Worm (Caenorhabditis elegans): ENCODE data around the gene mltn-10.
A peak's percentile ranks its signal among the peaks of the same experiment; 100 is the strongest.

mltn-10 gene

ce11 chrII:14616927-14617326 is 5.9 kb upstream of the mltn-10 start:
- TF ChIP-seq dao-5 (tag; optimal IDR thresholded peaks at IDR 0.05) (peak; percentile 74), him-1 (tag; optimal IDR thresholded peaks at IDR 0.05) (no peak)

DNA sequence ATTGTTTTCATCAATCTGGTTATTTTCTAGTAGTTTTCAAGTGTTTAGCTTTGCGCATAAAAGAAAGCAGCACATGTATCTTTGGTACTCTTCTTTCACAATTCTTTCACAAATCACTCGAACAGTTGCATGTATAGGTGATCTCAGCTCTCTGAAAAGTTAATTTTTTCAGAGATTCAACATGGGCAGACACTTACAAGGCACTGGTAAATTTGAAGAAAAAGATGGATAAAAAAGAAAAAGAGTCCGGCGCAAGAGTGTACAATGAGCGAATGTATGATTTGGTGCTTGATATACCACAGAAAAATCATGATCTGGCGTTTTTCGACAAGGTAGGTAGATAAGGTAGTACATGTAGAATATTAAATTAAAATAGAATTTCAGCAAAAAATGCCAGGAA is 4.7 kb upstream of the mltn-10 start:
- no peak for TF ChIP-seq him-1 (tag; optimal IDR thresholded peaks at IDR 0.05)

DNA sequence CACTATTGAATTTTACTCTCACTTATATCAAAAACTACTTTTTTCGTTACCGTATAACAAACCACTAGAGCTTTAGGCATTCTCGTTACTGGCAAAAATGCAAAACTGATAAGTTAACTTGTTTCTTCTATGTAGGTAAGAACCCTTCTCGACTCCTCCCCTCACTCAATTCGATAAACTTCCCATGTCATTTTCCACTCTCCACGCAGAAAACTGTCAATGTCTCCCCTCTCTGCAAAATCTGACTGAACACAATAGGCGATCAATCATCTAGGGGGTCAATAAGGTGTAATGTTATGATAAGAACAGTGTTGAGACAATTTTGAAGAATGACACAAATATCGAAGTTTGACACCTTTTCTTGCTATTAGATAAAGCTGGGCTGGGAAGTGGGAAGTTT is 4.1 kb upstream of the mltn-10 start:
- TF ChIP-seq W03F9.2 (tag; optimal IDR thresholded peaks at IDR 0.05) (no peak), dao-5 (tag; optimal IDR thresholded peaks at IDR 0.05) (no peak), him-1 (tag; optimal IDR thresholded peaks at IDR 0.05) (no peak)

ce11 chrII:14619806-14620205 is 3.1 kb upstream of the mltn-10 start:
- no peak for TF ChIP-seq him-1 (tag; optimal IDR thresholded peaks at IDR 0.05)
- TF ChIP-seq W03F9.2 (tag; optimal IDR thresholded peaks at IDR 0.05), result no peak
- TF ChIP-seq dao-5 (tag; optimal IDR thresholded peaks at IDR 0.05), result no peak

ce11 chrII:14620730-14621129 is 2.1 kb upstream of the mltn-10 start:
- no peak for TF ChIP-seq him-1 (tag; optimal IDR thresholded peaks at IDR 0.05)
- TF ChIP-seq dao-5 (tag; optimal IDR thresholded peaks at IDR 0.05), result no peak
- TF ChIP-seq W03F9.2 (tag; optimal IDR thresholded peaks at IDR 0.05), result no peak

ce11 chrII:14626883-14627282 is 4.0 kb downstream of the mltn-10 start:
- no peak for TF ChIP-seq W03F9.2 (tag; optimal IDR thresholded peaks at IDR 0.05)
- TF ChIP-seq him-1 (tag; optimal IDR thresholded peaks at IDR 0.05), result no peak
- TF ChIP-seq dao-5 (tag; optimal IDR thresholded peaks at IDR 0.05), result no peak

DNA sequence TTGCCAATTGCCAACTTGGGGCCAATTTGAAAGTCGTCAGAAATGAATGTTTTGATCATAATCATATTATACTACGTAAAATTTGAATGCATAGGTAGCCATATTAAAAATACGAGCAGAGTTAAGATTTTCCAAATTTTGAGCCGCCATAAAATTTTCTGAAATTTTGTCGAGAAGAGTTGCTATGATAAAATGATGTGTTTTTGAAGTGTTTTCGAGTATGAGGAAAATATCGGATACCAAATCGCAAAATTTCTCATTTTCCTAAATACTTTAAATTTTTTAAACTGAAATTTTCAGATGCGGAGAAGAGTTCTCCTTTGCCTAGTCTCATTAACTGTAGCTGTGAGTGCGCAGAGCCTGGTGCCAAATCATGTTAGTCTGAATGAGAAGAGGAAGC is 4.5 kb downstream of the mltn-10 start, which contains the start of gene tag-297:
Gene tag-297 (plus strand): TSS at position 301 of the 400 bp plus-strand sequence.
- TF ChIP-seq him-1 (tag; optimal IDR thresholded peaks at IDR 0.05) (no peak), dao-5 (tag; optimal IDR thresholded peaks at IDR 0.05) (no peak), W03F9.2 (tag; optimal IDR thresholded peaks at IDR 0.05) (no peak)

DNA sequence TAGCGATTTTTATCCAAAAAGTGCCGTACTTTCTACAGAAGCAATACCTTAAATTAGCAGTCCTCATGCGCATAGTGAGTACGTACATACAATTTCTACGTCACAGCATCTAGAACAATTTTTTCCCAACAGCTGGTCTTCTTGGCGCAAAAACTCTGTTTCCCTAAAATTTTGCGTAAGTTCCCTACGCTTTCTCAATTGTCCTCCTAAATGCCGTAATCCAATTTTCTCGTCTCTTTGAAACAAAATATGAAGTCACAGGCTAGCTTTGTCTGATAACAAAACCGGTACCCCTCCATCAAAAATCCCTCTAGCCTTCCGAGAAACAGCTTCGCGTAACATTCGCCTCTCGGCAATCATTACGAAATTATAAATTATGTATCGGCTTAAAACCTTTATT is 10.0 kb downstream of the mltn-10 start, which contains the start of gene C38C6.3:
Gene C38C6.3 (plus strand): TSS at position 301 of the 400 bp plus-strand sequence.
- TF ChIP-seq dao-5 (tag; optimal IDR thresholded peaks at IDR 0.05) (no peak), W03F9.2 (tag; optimal IDR thresholded peaks at IDR 0.05) (no peak), him-1 (tag; optimal IDR thresholded peaks at IDR 0.05) (no peak)

ce11 chrII:14634042-14634441 is 11.2 kb downstream of the mltn-10 start:
- TF ChIP-seq W03F9.2 (tag; optimal IDR thresholded peaks at IDR 0.05) (no peak), dao-5 (tag; optimal IDR thresholded peaks at IDR 0.05) (no peak), him-1 (tag; optimal IDR thresholded peaks at IDR 0.05) (no peak)

ce11 chrII:14635179-14635578 is 12.3 kb downstream of the mltn-10 start:
- TF ChIP-seq dao-5 (tag; optimal IDR thresholded peaks at IDR 0.05) (peak; percentile 66), him-1 (tag; optimal IDR thresholded peaks at IDR 0.05) (no peak)

- TF ChIP-seq W03F9.2 (tag; optimal IDR thresholded peaks at IDR 0.05) (no peak), dao-5 (tag; optimal IDR thresholded peaks at IDR 0.05) (no peak), him-1 (tag; optimal IDR thresholded peaks at IDR 0.05) (no peak)
These were observed 13.9 kb downstream of the mltn-10 start, which contains the start of gene sre-13 for ce11 chrII:14636737-14637136. Gene sre-13 (minus strand): TSS chrII:14636837.

ce11 chrII:14643983-14644382 is 21.1 kb downstream of the mltn-10 start, which contains the start of gene atgp-2:
Gene atgp-2 (minus strand): TSS chrII:14644083.
- TF ChIP-seq dao-5 (tag; optimal IDR thresholded peaks at IDR 0.05) (no peak), W03F9.2 (tag; optimal IDR thresholded peaks at IDR 0.05) (no peak), him-1 (tag; optimal IDR thresholded peaks at IDR 0.05) (no peak)

ce11 chrII:14644465-14644864 is 21.6 kb downstream of the mltn-10 start:
- TF ChIP-seq dao-5 (tag; optimal IDR thresholded peaks at IDR 0.05), result no peak
- no peak for TF ChIP-seq him-1 (tag; optimal IDR thresholded peaks at IDR 0.05)
- no peak for TF ChIP-seq W03F9.2 (tag; optimal IDR thresholded peaks at IDR 0.05)

- TF ChIP-seq dao-5 (tag; optimal IDR thresholded peaks at IDR 0.05) (no peak), him-1 (tag; optimal IDR thresholded peaks at IDR 0.05) (no peak), W03F9.2 (tag; optimal IDR thresholded peaks at IDR 0.05) (no peak)
These were observed 22.4 kb downstream of the mltn-10 start for ce11 chrII:14645290-14645689.

- TF ChIP-seq W03F9.2 (tag; optimal IDR thresholded peaks at IDR 0.05), result no peak
- TF ChIP-seq him-1 (tag; optimal IDR thresholded peaks at IDR 0.05), result no peak
- no peak for TF ChIP-seq dao-5 (tag; optimal IDR thresholded peaks at IDR 0.05)
These were observed 24.7 kb downstream of the mltn-10 start for ce11 chrII:14647550-14647949.

Measured in whole organism, L4/young adult.